Fruit fly (Drosophila melanogaster) whole organism, embryonic: Measurements from ENCODE around the gene CG18281.

ENCODE experiments used
- CG10209 ChIP-seq: fragments of 200-800 bp; sonication (Bioruptor generic); optimal IDR thresholded peaks from 3 replicates; lab custom pipeline; 2017; ENCODE audit warnings: missing biosample characterization, mild to moderate bottlenecking, missing genetic modification characterization, missing genetic modification reagents
- CG6654 ChIP-seq: fragments of 200-800 bp; sonication (Bioruptor generic); optimal IDR thresholded peaks from 2 replicates; lab custom pipeline; 2017; ENCODE audit warnings: missing biosample characterization, mild to moderate bottlenecking, missing genetic modification characterization
- CG8924 ChIP-seq: fragments of 200-800 bp; optimal IDR thresholded peaks from 3 replicates; lab custom pipeline; 2019; ENCODE audit warnings: missing biosample characterization, mild to moderate bottlenecking, missing genetic modification characterization, moderate library complexity
- croc ChIP-seq: fragments of 200-800 bp; sonication (Bioruptor generic); conservative IDR thresholded peaks from 3 replicates; pipeline ENCODE4 v1.3.6; 2022; ENCODE audit warnings: missing biosample characterization, missing genetic modification characterization

DNA sequence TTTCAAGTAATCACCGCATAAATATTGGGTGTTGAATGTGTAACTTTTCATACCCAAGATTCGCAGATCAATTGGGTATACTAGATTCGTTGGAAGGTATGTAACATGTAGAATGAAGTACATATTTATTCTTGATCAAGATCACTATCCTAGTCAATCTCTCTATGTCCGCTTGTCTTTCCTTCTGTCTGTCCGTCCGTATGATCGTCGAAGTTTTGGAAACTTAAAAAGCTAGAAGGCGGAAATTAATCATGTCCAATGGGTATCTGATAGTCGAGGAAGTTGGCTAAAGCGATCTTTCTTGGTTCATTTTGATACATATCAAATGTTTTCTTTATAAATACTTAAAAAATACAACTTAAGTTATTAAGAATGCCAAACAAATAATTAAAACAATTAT is 12.0 kb upstream of the CG18281 start:
- TF ChIP-seq croc (GFP tag; lab: Robert Waterston, UW) (no peak), CG6654 (GFP tag; lab: Kevin White, UChicago) (no peak), CG10209 (GFP tag; lab: Kevin White, UChicago) (no peak), CG8924 (tag; lab: Kevin White, UChicago) (no peak)
